Fruit fly (Drosophila melanogaster) whole organism, embryonic: ENCODE results near the gene Rgl.

Experiments used
- Abd-B ChIP-seq: fragments of 200-800 bp; sonication (Bioruptor generic); optimal IDR thresholded peaks from 2 replicates; lab custom pipeline; 2018; ENCODE audit warnings: missing biosample characterization, mild to moderate bottlenecking, missing genetic modification characterization, moderate library complexity
- Adf1 ChIP-seq: fragments of 200-800 bp; sonication (Bioruptor generic); IDR thresholded peaks from 2 replicates; pipeline ENCODE4 v1.3.6; 2022; ENCODE audit warnings: missing biosample characterization, missing genetic modification characterization
- B-H1 ChIP-seq: fragments of 200-800 bp; sonication (Bioruptor generic); IDR thresholded peaks from 3 replicates; pipeline ENCODE4 v1.3.6; 2022; ENCODE audit warnings: missing biosample characterization, missing genetic modification characterization
- BtbVII ChIP-seq: fragments of 200-800 bp; sonication (Bioruptor generic); optimal IDR thresholded peaks from 3 replicates; lab custom pipeline; 2017; ENCODE audit warnings: missing biosample characterization, mild to moderate bottlenecking, missing genetic modification characterization
- CG11085 ChIP-seq: fragments of 200-800 bp; sonication (Bioruptor generic); IDR thresholded peaks from 2 replicates; pipeline ENCODE4 v1.3.6; 2022; ENCODE audit warnings: missing biosample characterization, missing genetic modification characterization
- CG12391 ChIP-seq: fragments of 200-800 bp; sonication (Bioruptor generic); optimal IDR thresholded peaks from 3 replicates; lab custom pipeline; 2018; ENCODE audit warnings: missing biosample characterization, mild to moderate bottlenecking, missing genetic modification characterization, moderate library complexity
- CG30403 ChIP-seq: fragments of 200-800 bp; sonication (Bioruptor generic); optimal IDR thresholded peaks from 3 replicates; lab custom pipeline; 2016; ENCODE audit warnings: missing biosample characterization, missing genetic modification characterization
- CG4854 ChIP-seq: fragments of 200-800 bp; sonication (Bioruptor generic); optimal IDR thresholded peaks from 2 replicates; lab custom pipeline; 2016; ENCODE audit warnings: missing biosample characterization, missing genetic modification characterization, inconsistent platforms
- CG5245 ChIP-seq: fragments of 200-800 bp; sonication (Bioruptor generic); optimal IDR thresholded peaks from 3 replicates; lab custom pipeline; 2016; ENCODE audit warnings: missing biosample characterization, missing genetic modification characterization
- CG7372 ChIP-seq: fragments of 200-800 bp; sonication (Bioruptor generic); IDR thresholded peaks from 2 replicates; pipeline ENCODE4 v1.3.6; 2022; ENCODE audit warnings: missing biosample characterization, missing genetic modification characterization
- CG7786 ChIP-seq: fragments of 200-800 bp; sonication (Bioruptor generic); optimal IDR thresholded peaks from 2 replicates; lab custom pipeline; 2016; ENCODE audit warnings: missing biosample characterization, missing genetic modification characterization
- CG8089 ChIP-seq: fragments of 200-800 bp; sonication (Bioruptor generic); optimal IDR thresholded peaks from 3 replicates; lab custom pipeline; 2016; ENCODE audit warnings: missing biosample characterization, missing genetic modification characterization
- CG8478 ChIP-seq: fragments of >200 bp; optimal IDR thresholded peaks from 2 replicates; lab custom pipeline; 2018
- CG9215 ChIP-seq: fragments of 200-800 bp; sonication (Bioruptor generic); IDR thresholded peaks from 2 replicates; pipeline ENCODE4 v1.3.6; 2022; ENCODE audit warnings: missing biosample characterization, missing genetic modification characterization
- CG9817 ChIP-seq: fragments of 200-800 bp; sonication (Bioruptor generic); optimal IDR thresholded peaks from 2 replicates; lab custom pipeline; 2018; ENCODE audit warnings: missing biosample characterization, mild to moderate bottlenecking, missing genetic modification characterization, moderate library complexity
- CTCF ChIP-seq: fragments of 200-800 bp; sonication (Bioruptor generic); optimal IDR thresholded peaks from 2 replicates; lab custom pipeline; 2017; ENCODE audit warnings: missing biosample characterization, mild to moderate bottlenecking, missing genetic modification characterization, moderate library complexity
- CoRest ChIP-seq: fragments of 200-800 bp; sonication (Bioruptor generic); optimal IDR thresholded peaks from 3 replicates; lab custom pipeline; 2018; ENCODE audit warnings: missing biosample characterization, mild to moderate bottlenecking, missing genetic modification characterization, moderate library complexity
- Dad ChIP-seq: fragments of 200-800 bp; sonication (Bioruptor generic); optimal IDR thresholded peaks from 3 replicates; lab custom pipeline; 2016; ENCODE audit warnings: missing biosample characterization, missing genetic modification characterization
- Doc2 ChIP-seq: fragments of 200-800 bp; sonication (Bioruptor generic); IDR thresholded peaks from 2 replicates; pipeline ENCODE4 v1.3.6; 2022; ENCODE audit warnings: missing biosample characterization, missing genetic modification characterization
- Drgx ChIP-seq: fragments of 200-800 bp; sonication (Bioruptor generic); IDR thresholded peaks from 2 replicates; pipeline ENCODE4 v1.3.6; 2022; ENCODE audit warnings: missing biosample characterization, missing genetic modification characterization
- Gug ChIP-seq: fragments of 200-800 bp; sonication (Bioruptor generic); IDR thresholded peaks from 4 replicates; pipeline ENCODE4 v1.3.6; 2022; ENCODE audit warnings: missing biosample characterization, missing genetic modification characterization
- Lhr ChIP-seq: fragments of 200-800 bp; sonication (Bioruptor generic); optimal IDR thresholded peaks from 3 replicates; lab custom pipeline; 2017; ENCODE audit warnings: mild to moderate bottlenecking, missing biosample characterization, missing genetic modification reagents, missing genetic modification characterization
- Myb ChIP-seq: fragments of 200-800 bp; sonication (Bioruptor generic); optimal IDR thresholded peaks from 2 replicates; lab custom pipeline; 2016; ENCODE audit warnings: missing biosample characterization, missing genetic modification characterization
- NC2α ChIP-seq: fragments of 200-800 bp; sonication (Bioruptor generic); optimal IDR thresholded peaks from 2 replicates; lab custom pipeline; 2016; ENCODE audit warnings: missing biosample characterization, missing genetic modification characterization
- Taf1 ChIP-seq: fragments of 200-800 bp; sonication (Bioruptor generic); IDR thresholded peaks from 2 replicates; pipeline ENCODE4 v1.3.6; 2022; ENCODE audit warnings: missing biosample characterization, missing genetic modification characterization
- Xrp1 ChIP-seq: fragments of 200-800 bp; sonication (Bioruptor generic); IDR thresholded peaks from 2 replicates; pipeline ENCODE4 v1.3.6; 2022; ENCODE audit warnings: missing biosample characterization, missing genetic modification characterization
- YL-1 ChIP-seq: fragments of 200-800 bp; sonication (Bioruptor generic); optimal IDR thresholded peaks from 3 replicates; lab custom pipeline; 2017; ENCODE audit warnings: missing biosample characterization, mild to moderate bottlenecking, missing genetic modification characterization
- ac ChIP-seq: fragments of 200-800 bp; sonication (Bioruptor generic); optimal IDR thresholded peaks from 3 replicates; lab custom pipeline; 2017; ENCODE audit warnings: missing biosample characterization, mild to moderate bottlenecking, missing genetic modification characterization
- ase ChIP-seq: fragments of 200-800 bp; sonication (Bioruptor generic); IDR thresholded peaks from 3 replicates; pipeline ENCODE4 v1.3.6; 2022; ENCODE audit warnings: missing biosample characterization, missing genetic modification characterization
- cad ChIP-seq: fragments of >200 bp; optimal IDR thresholded peaks from 2 replicates; lab custom pipeline; 2017; ENCODE audit warnings: missing biosample characterization, missing genetic modification characterization
- caup ChIP-seq: fragments of 200-800 bp; sonication (Bioruptor generic); optimal IDR thresholded peaks from 3 replicates; lab custom pipeline; 2017; ENCODE audit warnings: missing biosample characterization, mild to moderate bottlenecking, missing genetic modification characterization, moderate library complexity; ENCODE audit not compliant: severe bottlenecking
- cg ChIP-seq: fragments of 200-800 bp; sonication (Bioruptor generic); optimal IDR thresholded peaks from 3 replicates; lab custom pipeline; 2019; ENCODE audit warnings: missing biosample characterization, mild to moderate bottlenecking, missing genetic modification characterization, moderate library complexity
- chif ChIP-seq, 2 experiments: fragments of 200-800 bp; sonication (Bioruptor generic); optimal IDR thresholded peaks; 3 replicates each; lab custom pipeline; 2016; ENCODE audit warnings: missing biosample characterization in 2 of 2, missing genetic modification characterization in 2 of 2
- corto ChIP-seq: fragments of 200-800 bp; sonication (Bioruptor generic); optimal IDR thresholded peaks from 2 replicates; lab custom pipeline; 2016; ENCODE audit warnings: missing biosample characterization, mild to moderate bottlenecking, missing genetic modification characterization, moderate library complexity
- cwo ChIP-seq: fragments of 200-800 bp; sonication (Bioruptor generic); optimal IDR thresholded peaks from 3 replicates; lab custom pipeline; 2017; ENCODE audit warnings: missing biosample characterization, missing genetic modification characterization, mild to moderate bottlenecking, moderate library complexity, missing genetic modification reagents
- dysf ChIP-seq: fragments of 200-800 bp; sonication (Bioruptor generic); IDR thresholded peaks from 3 replicates; pipeline ENCODE4 v1.3.6; 2022; ENCODE audit warnings: missing biosample characterization, missing genetic modification characterization
- emc ChIP-seq: fragments of 200-800 bp; sonication (Bioruptor generic); optimal IDR thresholded peaks from 2 replicates; lab custom pipeline; 2016; ENCODE audit warnings: missing biosample characterization, missing genetic modification characterization
- exex ChIP-seq: fragments of 200-800 bp; sonication (Bioruptor generic); optimal IDR thresholded peaks from 4 replicates; lab custom pipeline; 2018; ENCODE audit warnings: missing biosample characterization, mild to moderate bottlenecking, missing genetic modification characterization, moderate library complexity
- grau ChIP-seq: fragments of 200-800 bp; optimal IDR thresholded peaks from 3 replicates; lab custom pipeline; 2019; ENCODE audit warnings: missing biosample characterization, mild to moderate bottlenecking, missing genetic modification characterization, moderate library complexity
- hth ChIP-seq: fragments of >200 bp; optimal IDR thresholded peaks from 2 replicates; lab custom pipeline; 2017; ENCODE audit warnings: inconsistent platforms
- ken ChIP-seq: fragments of 200-800 bp; sonication (Bioruptor generic); IDR thresholded peaks from 3 replicates; pipeline ENCODE4 v1.3.6; 2022; ENCODE audit warnings: missing biosample characterization, missing genetic modification characterization
- lilli ChIP-seq: fragments of 200-800 bp; sonication (Bioruptor generic); optimal IDR thresholded peaks from 3 replicates; lab custom pipeline; 2016; ENCODE audit warnings: missing biosample characterization, missing genetic modification characterization
- luna ChIP-seq: fragments of 200-800 bp; sonication (Bioruptor generic); optimal IDR thresholded peaks from 2 replicates; lab custom pipeline; 2016; ENCODE audit warnings: missing biosample characterization, missing genetic modification characterization
- nom ChIP-seq: fragments of 200-800 bp; sonication (Bioruptor generic); optimal IDR thresholded peaks from 2 replicates; lab custom pipeline; 2017; ENCODE audit warnings: missing biosample characterization, missing genetic modification characterization, mild to moderate bottlenecking, moderate library complexity, missing genetic modification reagents
- oc ChIP-seq: fragments of 200-800 bp; sonication (Bioruptor generic); optimal IDR thresholded peaks from 2 replicates; lab custom pipeline; 2018; ENCODE audit warnings: missing biosample characterization, mild to moderate bottlenecking, missing genetic modification characterization, moderate library complexity
- ranshi ChIP-seq: fragments of 200-800 bp; sonication (Bioruptor generic); IDR thresholded peaks from 2 replicates; pipeline ENCODE4 v1.3.6; 2022; ENCODE audit warnings: missing biosample characterization, missing genetic modification characterization
- ro ChIP-seq: fragments of 200-800 bp; sonication (Bioruptor generic); IDR thresholded peaks from 2 replicates; pipeline ENCODE4 v1.3.6; 2022; ENCODE audit warnings: missing biosample characterization, missing genetic modification characterization
- row ChIP-seq: fragments of 200-800 bp; sonication (Bioruptor generic); IDR thresholded peaks from 3 replicates; pipeline ENCODE4 v1.3.6; 2022; ENCODE audit warnings: missing biosample characterization, missing genetic modification characterization
- sd ChIP-seq: fragments of 200-800 bp; sonication (Bioruptor generic); optimal IDR thresholded peaks from 3 replicates; lab custom pipeline; 2018; ENCODE audit warnings: missing biosample characterization, mild to moderate bottlenecking, missing genetic modification characterization, moderate library complexity
- slbo ChIP-seq: fragments of 200-800 bp; sonication (Bioruptor generic); IDR thresholded peaks from 2 replicates; pipeline ENCODE4 v1.3.6; 2022; ENCODE audit warnings: missing biosample characterization, missing genetic modification characterization
- toy ChIP-seq: fragments of 200-800 bp; sonication (Bioruptor generic); IDR thresholded peaks from 2 replicates; pipeline ENCODE4 v1.3.6; 2022; ENCODE audit warnings: missing biosample characterization, missing genetic modification characterization
- zfh2 ChIP-seq: fragments of 200-800 bp; sonication (Bioruptor generic); optimal IDR thresholded peaks from 2 replicates; lab custom pipeline; 2016; ENCODE audit warnings: missing biosample characterization, missing genetic modification characterization

Gene Rgl

DNA sequence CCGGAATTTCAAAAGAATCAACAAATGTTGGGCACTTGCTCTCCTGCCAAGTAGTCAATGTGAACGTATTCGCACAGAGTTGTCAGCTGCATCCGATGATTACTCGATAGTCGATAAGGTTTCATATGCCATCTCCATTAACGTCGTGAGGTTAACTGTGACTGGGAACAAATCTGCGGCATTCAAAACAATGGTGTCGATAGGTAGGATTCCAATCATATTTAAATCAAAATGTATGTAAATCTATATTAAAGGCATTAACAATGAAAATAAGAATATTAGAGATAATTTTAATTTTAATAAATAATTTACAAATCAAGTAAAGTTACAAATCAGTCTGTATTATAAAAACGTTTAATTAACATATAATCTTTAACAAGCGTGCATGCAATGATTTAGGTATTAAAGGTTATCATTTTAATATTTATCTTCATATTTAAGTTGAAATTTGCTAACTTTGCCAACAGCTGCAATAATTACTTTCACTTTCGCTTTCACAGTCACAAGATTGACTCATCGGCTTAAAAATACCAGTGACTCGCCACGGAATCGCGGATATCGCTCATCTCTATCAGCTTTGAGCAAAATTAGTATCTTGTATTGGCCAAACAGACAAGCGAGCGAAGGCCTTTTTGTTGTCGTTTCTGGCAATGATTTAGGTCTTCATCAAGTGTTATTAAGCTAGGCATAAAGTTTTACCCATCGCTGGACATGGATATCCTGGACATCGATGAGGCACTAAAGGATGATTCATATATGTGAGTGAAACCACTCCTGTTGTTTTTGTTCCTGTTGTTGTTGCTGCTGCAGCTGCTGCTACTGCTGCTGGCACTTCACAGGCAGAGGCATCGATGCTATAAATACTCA is 39.7 kb upstream of the Rgl start, which contains the start of the genes Meics, Nxf3 and ssp2 (continued):
- TF ChIP-seq CG5245 (GFP tag; lab: Kevin White, UChicago): no peak
- TF ChIP-seq exex: no peak
- TF ChIP-seq NC2α (GFP tag; lab: Kevin White, UChicago): no peak
- peak; percentile 14 for TF ChIP-seq Lhr (GFP tag; lab: Kevin White, UChicago)
- peak; percentile 60 for TF ChIP-seq CG30403
- TF ChIP-seq luna (GFP tag; lab: Kevin White, UChicago): no peak
- peak; percentile 58 for TF ChIP-seq CG12391 (tag; lab: Kevin White, UChicago)
- TF ChIP-seq cg (GFP tag; lab: Kevin White, UChicago): no peak
- TF ChIP-seq CG8478 (lab: Kevin White, UChicago): no peak
- no peak for TF ChIP-seq cwo (GFP tag; lab: Kevin White, UChicago)
- TF ChIP-seq Gug: no peak; the same call in 2 of the 4 replicates
- TF ChIP-seq CG7786 (GFP tag; lab: Kevin White, UChicago): no peak
- TF ChIP-seq Drgx (GFP tag; lab: Robert Waterston, UW): no peak
- TF ChIP-seq CG7372: no peak
- peak; percentile 79 for TF ChIP-seq slbo (GFP tag; lab: Robert Waterston, UW)
- no peak for TF ChIP-seq Taf1 (GFP tag; lab: Robert Waterston, UW)
- TF ChIP-seq hth (lab: Kevin White, UChicago): no peak
- TF ChIP-seq BtbVII (GFP tag; lab: Kevin White, UChicago): no peak
- TF ChIP-seq CG9817 (tag; lab: Kevin White, UChicago): peak; percentile 11
- no peak for TF ChIP-seq emc (GFP tag; lab: Kevin White, UChicago)
- no peak for TF ChIP-seq Adf1 (GFP tag; lab: Robert Waterston, UW)
- TF ChIP-seq lilli (GFP tag; lab: Kevin White, UChicago): peak; percentile 19
- TF ChIP-seq B-H1 (GFP tag; lab: Robert Waterston, UW): no peak
- TF ChIP-seq CG4854 (GFP tag; lab: Kevin White, UChicago): no peak
- no peak for TF ChIP-seq Dad
- TF ChIP-seq corto: no peak
- peak; percentile 33 for TF ChIP-seq Abd-B
- no peak for TF ChIP-seq toy (GFP tag; lab: Robert Waterston, UW)
- TF ChIP-seq ranshi (GFP tag; lab: Robert Waterston, UW): peak; percentile 50; the same call in 1 of the 2 replicates
- TF ChIP-seq ro (GFP tag; lab: Robert Waterston, UW): no peak
- peak; percentile 60; the same call in 2 of the 3 replicates for TF ChIP-seq ken (GFP tag; lab: Robert Waterston, UW)
- no peak for TF ChIP-seq CG11085
- TF ChIP-seq YL-1 (GFP tag; lab: Kevin White, UChicago): peak; percentile 29
- TF ChIP-seq sd (tag; lab: Kevin White, UChicago): no peak
- peak; percentile 13 for TF ChIP-seq grau (tag; lab: Kevin White, UChicago)
- TF ChIP-seq caup (GFP tag; lab: Kevin White, UChicago): no peak
- peak; percentile 43; the same call in 1 of the 2 replicates for TF ChIP-seq CG9215 (GFP tag; lab: Robert Waterston, UW)
- TF ChIP-seq row (GFP tag; lab: Robert Waterston, UW): peak; percentile 81
- TF ChIP-seq chif (GFP tag; optimal IDR thresholded peaks at IDR 0.05; lab: Kevin White, UChicago): no peak
- no peak for TF ChIP-seq Doc2 (GFP tag; lab: Robert Waterston, UW)
- TF ChIP-seq CTCF (GFP tag; lab: Kevin White, UChicago): no peak
- peak; percentile 74 for TF ChIP-seq CoRest (tag; lab: Kevin White, UChicago)
- TF ChIP-seq Myb: peak; percentile 13
- no peak for TF ChIP-seq dysf (GFP tag; lab: Robert Waterston, UW)
- TF ChIP-seq CG8089: no peak
- TF ChIP-seq zfh2: peak; percentile 44
- no peak for TF ChIP-seq Xrp1 (GFP tag; lab: Robert Waterston, UW)
- no peak for TF ChIP-seq nom
- no peak for TF ChIP-seq cad
- no peak for TF ChIP-seq oc (tag; lab: Kevin White, UChicago)
- peak; percentile 18 for TF ChIP-seq ac
- no peak for TF ChIP-seq ase (GFP tag; lab: Robert Waterston, UW)
